Worm (Caenorhabditis elegans): ENCODE results near the gene cbs-2.
A peak's percentile ranks its signal among the peaks of the same experiment; 100 is the strongest.

The cbs-2 gene

ce11 chrII:2197555-2198288 is 25.6 kb downstream of the cbs-2 start, which contains the start of gene C33C12.1:
Gene C33C12.1, plus strand, starts transcription at chrII:2198238.
- peak; percentile 30 for TF ChIP-seq mes-2 (tag; optimal IDR thresholded peaks at IDR 0.05; ENCODE audit: poor library complexity, severe bottlenecking)
- TF ChIP-seq Y5F2A.4 (GFP tag; optimal IDR thresholded peaks at IDR 0.05) = no peak
- no peak for TF ChIP-seq mep-1 (tag; optimal IDR thresholded peaks at IDR 0.05)
- TF ChIP-seq mdl-1 (tag; optimal IDR thresholded peaks at IDR 0.05) = peak in 1 of 2 experiments; percentile 13
- peak; percentile 64 for TF ChIP-seq aha-1 (tag)
- TF ChIP-seq fkh-10 (GFP tag; optimal IDR thresholded peaks at IDR 0.05) = peak; percentile 55
- TF ChIP-seq lsy-2 (tag; optimal IDR thresholded peaks at IDR 0.05) = peak in 1 of 2 experiments; percentile 24
- peak; percentile 16 for TF ChIP-seq hlh-30 (tag; optimal IDR thresholded peaks at IDR 0.05; ENCODE audit: insufficient read depth)
- no peak for TF ChIP-seq daf-16 (GFP tag; optimal IDR thresholded peaks at IDR 0.05)
- TF ChIP-seq daf-16 (tag; optimal IDR thresholded peaks at IDR 0.05) = no peak

- TF ChIP-seq dmd-9 (GFP tag; IDR thresholded peaks at IDR 0.05) = no peak
- TF ChIP-seq unc-62 (GFP tag; optimal IDR thresholded peaks at IDR 0.05 in 1 of 2) = peak in 1 of 2 experiments; percentile 98
- no peak for TF ChIP-seq unc-62 (tag; optimal IDR thresholded peaks at IDR 0.05)
- TF ChIP-seq ceh-20 (GFP tag; IDR thresholded peaks at IDR 0.05) = 0 out of 2 replicates have a peak, but pooled peaks have one; percentile 14
Observed at ce11 chrII:2196742-2197141, 26.6 kb downstream of the cbs-2 start.

ce11 chrII:2195541-2195940 is 27.8 kb downstream of the cbs-2 start:
- peak; percentile 33; the same call in 1 of the 2 replicates for TF ChIP-seq pha-4 (GFP tag; IDR thresholded peaks at IDR 0.05)
- peak; percentile 93 for TF ChIP-seq pha-4 (tag; optimal IDR thresholded peaks at IDR 0.05)
- TF ChIP-seq hmg-1.1 (GFP tag; IDR thresholded peaks at IDR 0.05) = 0 out of 2 replicates have a peak, but pooled peaks have one; percentile 26
- peak; percentile 48 for TF ChIP-seq dve-1 (tag; optimal IDR thresholded peaks at IDR 0.05; ENCODE audit: insufficient read depth)
- no peak for TF ChIP-seq ceh-20 (GFP tag; IDR thresholded peaks at IDR 0.05)
- TF ChIP-seq hlh-11 (tag; optimal IDR thresholded peaks at IDR 0.05) = peak; percentile 31
- TF ChIP-seq spr-3 (GFP tag; optimal IDR thresholded peaks at IDR 0.05) = no peak
- TF ChIP-seq daf-8 (GFP tag; IDR thresholded peaks at IDR 0.05) = no peak
- TF ChIP-seq hlh-30 (tag; optimal IDR thresholded peaks at IDR 0.05; ENCODE audit: insufficient read depth) = peak; percentile 6
- peak; percentile 62 for TF ChIP-seq mep-1 (tag; optimal IDR thresholded peaks at IDR 0.05)
- TF ChIP-seq dpl-1 (GFP tag; optimal IDR thresholded peaks at IDR 0.05) = peak; percentile 6
- TF ChIP-seq mes-2 (tag; optimal IDR thresholded peaks at IDR 0.05; ENCODE audit: poor library complexity, severe bottlenecking) = peak; percentile 52
- TF ChIP-seq gei-8 (GFP tag; optimal IDR thresholded peaks at IDR 0.05) = no peak
- peak in 1 of 2 experiments; percentile 67 for TF ChIP-seq lsy-2 (tag; optimal IDR thresholded peaks at IDR 0.05)
- peak; percentile 66 for TF ChIP-seq nhr-6 (tag; optimal IDR thresholded peaks at IDR 0.05)
- peak; percentile 82 for TF ChIP-seq nhr-28 (tag; optimal IDR thresholded peaks at IDR 0.05)
- TF ChIP-seq rbr-2 (tag; optimal IDR thresholded peaks at IDR 0.05) = peak; percentile 37
- TF ChIP-seq lin-13 (GFP tag; optimal IDR thresholded peaks at IDR 0.05) = peak; percentile 31
- peak; percentile 70 for TF ChIP-seq fkh-10 (GFP tag; optimal IDR thresholded peaks at IDR 0.05)

ce11 chrII:2192267-2192666 is 31.1 kb downstream of the cbs-2 start:
- no peak for TF ChIP-seq egl-27 (tag; optimal IDR thresholded peaks at IDR 0.05)
- TF ChIP-seq lin-1 (GFP tag; IDR thresholded peaks at IDR 0.05) = no peak
- TF ChIP-seq dve-1 (tag; optimal IDR thresholded peaks at IDR 0.05; ENCODE audit: insufficient read depth) = no peak
- TF ChIP-seq aly-2 (tag; optimal IDR thresholded peaks at IDR 0.05) = no peak
- no peak for TF ChIP-seq nhr-41 (GFP tag; IDR thresholded peaks at IDR 0.05)
- peak; percentile 71 for TF ChIP-seq ceh-28 (tag; optimal IDR thresholded peaks at IDR 0.05)
- TF ChIP-seq madf-9 (GFP tag; conservative IDR thresholded peaks at IDR 0.05) = no peak
- no peak for TF ChIP-seq Y105C5A.15 (GFP tag; IDR thresholded peaks at IDR 0.05)
